Fruit fly (Drosophila melanogaster) whole organism: ENCODE measurements around the gene CG43658.
A peak's percentile ranks its signal among the peaks of the same experiment; 100 is the strongest.

Source experiments
- CG8478 ChIP-seq: fragments of >200 bp; optimal IDR thresholded peaks from 2 replicates; lab custom pipeline; 2018; ENCODE audit warnings: inconsistent platforms
- Dll ChIP-seq: fragments of >200 bp; optimal IDR thresholded peaks from 2 replicates; lab custom pipeline; 2017
- EcR ChIP-seq, 2 experiments: fragments of >200 bp; optimal IDR thresholded peaks; 2 replicates each; lab custom pipeline; 2017; ENCODE audit warnings: missing biosample characterization in 2 of 2, missing genetic modification characterization in 2 of 2, missing genetic modification reagents in 2 of 2
- pan ChIP-seq: fragments of >200 bp; optimal IDR thresholded peaks from 2 replicates; lab custom pipeline; 2017
- psq ChIP-seq: fragments of >200 bp; optimal IDR thresholded peaks from 2 replicates; lab custom pipeline; 2017
- usp ChIP-seq: fragments of >200 bp; optimal IDR thresholded peaks from 2 replicates; lab custom pipeline; 2017; ENCODE audit warnings: missing biosample characterization, missing genetic modification characterization, mixed read lengths

The CG43658 gene

DNA sequence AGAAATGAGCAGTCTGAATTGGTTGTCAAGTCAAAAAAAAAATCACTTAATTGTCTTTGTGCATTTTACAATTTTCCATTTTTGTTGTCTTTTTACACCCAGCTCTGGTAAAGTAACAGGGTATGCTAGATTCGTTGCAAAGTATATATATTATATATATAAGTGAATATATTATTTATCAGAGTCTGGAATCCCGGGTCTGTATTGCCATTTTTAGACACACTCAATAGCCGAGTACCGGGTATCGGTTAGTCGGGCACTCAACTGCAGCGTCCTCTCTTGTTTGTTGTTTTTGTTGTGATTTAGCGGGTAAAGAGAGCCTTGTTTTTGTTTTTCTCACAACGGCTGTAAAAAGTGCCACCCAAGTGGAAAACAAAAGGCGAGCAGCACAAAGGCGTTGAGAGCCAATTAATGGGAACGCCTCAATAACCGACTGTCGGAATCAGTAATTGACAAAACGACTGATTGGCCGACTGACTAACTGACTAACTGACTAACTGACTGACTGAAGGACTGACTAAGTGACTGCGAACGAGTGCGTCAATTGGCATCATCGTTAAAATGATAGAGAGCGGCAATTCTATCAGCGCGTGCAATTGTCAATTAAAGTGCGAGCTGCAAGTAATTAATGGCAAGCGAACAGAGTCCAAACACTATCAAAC lies 67.2 kb downstream of the CG43658 start:
- no peak for TF ChIP-seq psq
- TF ChIP-seq pan (lab: Kevin White, UChicago) = peak; percentile 81

DNA sequence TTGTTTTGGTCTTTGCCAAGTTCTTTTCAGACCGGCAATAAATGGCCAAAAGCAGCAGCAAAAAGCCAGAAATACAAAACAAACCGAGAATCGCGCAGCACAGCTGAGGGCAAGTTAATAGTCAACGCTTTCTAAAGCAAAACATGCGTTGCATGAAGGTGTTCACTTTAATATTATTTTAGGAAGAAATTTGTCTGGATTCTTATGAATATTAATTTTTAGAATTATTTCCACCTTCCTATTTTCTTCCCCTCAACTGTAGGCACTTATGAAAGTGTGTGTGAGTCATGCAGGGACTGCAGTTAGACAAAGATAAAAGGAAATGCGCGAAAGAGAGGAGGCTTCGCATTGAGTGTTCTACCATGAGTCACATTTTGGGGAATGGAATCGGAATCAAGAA lies 69.8 kb downstream of the CG43658 start:
- TF ChIP-seq CG8478 (lab: Kevin White, UChicago) (no peak), usp (GFP tag; lab: Kevin White, UChicago) (no peak), EcR (GFP tag; optimal IDR thresholded peaks at IDR 0.05; lab: Kevin White, UChicago) (no peak), pan (lab: Kevin White, UChicago) (no peak), Dll (lab: Kevin White, UChicago) (no peak), psq (no peak)

DNA sequence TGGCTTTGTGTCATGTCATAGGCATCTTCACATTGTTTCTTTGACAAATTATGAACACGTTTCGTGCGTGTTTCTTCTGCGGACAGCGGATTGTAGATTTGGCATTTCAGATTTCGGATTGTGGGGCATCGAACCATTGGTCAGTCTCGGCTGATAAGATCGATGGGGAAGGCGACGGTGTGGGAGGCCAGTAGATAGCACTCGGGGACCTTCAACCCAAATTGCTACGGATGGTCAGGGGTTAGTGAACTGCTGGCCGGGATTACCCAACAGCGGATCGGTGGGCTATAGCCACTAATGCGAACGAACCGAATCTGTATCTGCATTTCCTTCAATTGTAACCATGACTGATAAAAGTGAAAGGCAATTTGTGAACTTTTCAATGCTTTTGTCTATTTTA lies 70.5 kb downstream of the CG43658 start:
- no peak for TF ChIP-seq psq
- TF ChIP-seq usp (GFP tag; lab: Kevin White, UChicago) = no peak
- no peak for TF ChIP-seq pan (lab: Kevin White, UChicago)
- TF ChIP-seq Dll (lab: Kevin White, UChicago) = no peak
- no peak for TF ChIP-seq CG8478 (lab: Kevin White, UChicago)
- TF ChIP-seq EcR (GFP tag; optimal IDR thresholded peaks at IDR 0.05; lab: Kevin White, UChicago) = no peak

DNA sequence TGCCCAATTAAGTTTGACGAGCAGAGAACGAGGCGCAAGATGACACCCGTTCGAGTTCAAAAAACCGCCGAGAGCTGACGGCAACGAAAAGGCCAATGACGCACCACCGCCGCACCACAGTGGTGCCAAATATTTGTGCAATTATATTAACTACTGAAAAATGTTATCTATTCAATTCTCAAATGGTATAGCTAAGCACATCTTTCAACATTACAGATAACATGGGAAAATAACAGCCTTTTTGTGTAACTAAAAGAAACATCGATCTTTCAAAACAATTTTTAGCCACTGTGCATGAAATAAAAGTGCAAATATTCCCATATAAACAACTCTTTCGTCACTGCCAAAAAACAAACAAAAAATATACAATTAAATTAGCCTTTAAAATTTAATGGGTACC lies 71.1 kb downstream of the CG43658 start:
- TF ChIP-seq psq (no peak), usp (GFP tag; lab: Kevin White, UChicago) (no peak)

DNA sequence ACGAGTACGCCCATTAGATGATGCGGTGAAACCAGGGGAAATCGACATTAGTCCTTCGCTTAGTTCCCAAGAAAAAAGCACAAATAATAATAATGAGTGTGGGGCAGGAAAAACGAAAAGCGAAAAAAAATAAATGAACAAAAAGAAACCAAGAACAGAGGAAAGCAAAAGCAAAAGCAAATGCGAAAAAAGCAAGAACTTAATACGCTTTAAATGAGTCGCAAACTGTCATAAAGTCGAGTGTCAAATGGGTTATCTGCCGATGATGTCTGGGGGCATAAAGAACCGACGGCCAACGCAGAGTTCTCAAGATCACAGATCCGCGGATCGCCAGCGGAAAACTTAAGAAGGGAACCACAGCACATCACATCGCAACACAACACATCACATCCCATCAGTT lies 72.6 kb downstream of the CG43658 start:
- TF ChIP-seq pan (lab: Kevin White, UChicago) (no peak), usp (GFP tag; lab: Kevin White, UChicago) (no peak), EcR (GFP tag; optimal IDR thresholded peaks at IDR 0.05; lab: Kevin White, UChicago) (no peak), CG8478 (lab: Kevin White, UChicago) (no peak), psq (no peak), Dll (lab: Kevin White, UChicago) (no peak)

DNA sequence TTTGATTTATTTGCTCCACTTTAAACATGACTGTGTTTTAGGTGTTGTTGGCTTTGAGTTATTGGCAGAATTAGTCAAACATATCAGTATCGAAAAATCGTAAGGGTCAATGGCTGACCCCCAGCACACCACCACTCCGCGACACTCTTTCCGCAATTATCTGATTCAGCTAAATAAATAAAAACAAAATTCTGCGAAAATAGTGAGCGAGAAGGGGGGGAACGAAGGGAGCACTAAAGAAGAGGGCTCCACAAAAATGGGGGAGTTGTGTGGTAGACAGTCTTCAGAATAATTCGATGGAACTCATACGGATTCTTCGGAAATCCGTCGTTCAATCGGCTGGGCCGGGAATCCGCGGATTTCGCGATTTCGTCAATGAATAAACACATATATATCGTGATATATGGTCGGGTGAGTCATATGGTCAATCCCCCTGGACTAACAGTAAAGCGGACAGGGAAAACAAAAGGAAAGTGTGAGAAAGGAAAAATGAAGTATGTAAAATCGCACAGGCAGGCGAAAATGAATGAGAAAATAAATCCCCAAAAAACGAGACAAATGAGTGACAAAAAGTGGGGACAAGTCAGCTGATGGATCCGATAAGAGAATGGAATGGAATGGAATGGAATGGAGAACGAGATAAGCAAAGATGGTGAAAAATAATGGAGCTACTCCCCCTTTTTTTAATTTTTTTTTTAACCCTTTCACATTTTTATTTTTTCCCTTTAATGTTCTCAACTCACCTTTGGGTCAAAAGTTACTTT lies 75.5 kb downstream of the CG43658 start:
- TF ChIP-seq EcR (GFP tag; optimal IDR thresholded peaks at IDR 0.05; lab: Kevin White, UChicago) (no peak), Dll (lab: Kevin White, UChicago) (no peak), CG8478 (lab: Kevin White, UChicago) (no peak), usp (GFP tag; lab: Kevin White, UChicago) (no peak), pan (lab: Kevin White, UChicago) (no peak), psq (no peak)

DNA sequence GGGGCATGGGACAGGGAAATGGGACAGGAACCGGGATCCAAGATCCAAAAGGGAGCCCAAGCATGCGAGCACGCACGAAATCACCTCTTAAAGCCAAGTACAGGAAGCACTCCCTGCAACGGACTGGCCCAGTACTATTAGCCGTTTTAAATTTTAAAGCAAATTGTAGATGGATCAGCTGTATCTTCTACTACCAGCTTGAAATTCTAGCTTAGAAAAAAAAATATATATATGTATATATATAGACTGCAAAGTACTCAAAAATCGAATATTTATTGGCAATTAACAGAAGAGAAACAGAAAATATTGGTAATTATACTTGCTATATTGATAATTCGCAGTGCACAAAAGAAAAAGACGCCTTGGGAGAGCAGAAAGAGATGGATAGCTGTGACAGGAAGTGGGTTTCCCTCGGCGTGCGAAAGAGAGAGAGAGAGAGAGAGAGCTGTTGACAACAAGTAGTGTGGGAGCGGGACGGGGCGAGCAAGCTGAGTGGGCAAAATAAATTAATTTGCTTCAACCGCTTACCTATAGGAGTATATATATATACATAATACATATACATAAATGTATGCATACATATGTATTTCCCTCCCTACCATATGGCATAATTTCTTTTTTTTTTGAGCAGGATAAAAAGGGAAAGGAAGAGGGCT lies 76.7 kb downstream of the CG43658 start:
- no peak for TF ChIP-seq psq
- no peak for TF ChIP-seq pan (lab: Kevin White, UChicago)
- no peak for TF ChIP-seq Dll (lab: Kevin White, UChicago)
- no peak for TF ChIP-seq CG8478 (lab: Kevin White, UChicago)
- no peak for TF ChIP-seq EcR (GFP tag; optimal IDR thresholded peaks at IDR 0.05; lab: Kevin White, UChicago)
- no peak for TF ChIP-seq usp (GFP tag; lab: Kevin White, UChicago)

DNA sequence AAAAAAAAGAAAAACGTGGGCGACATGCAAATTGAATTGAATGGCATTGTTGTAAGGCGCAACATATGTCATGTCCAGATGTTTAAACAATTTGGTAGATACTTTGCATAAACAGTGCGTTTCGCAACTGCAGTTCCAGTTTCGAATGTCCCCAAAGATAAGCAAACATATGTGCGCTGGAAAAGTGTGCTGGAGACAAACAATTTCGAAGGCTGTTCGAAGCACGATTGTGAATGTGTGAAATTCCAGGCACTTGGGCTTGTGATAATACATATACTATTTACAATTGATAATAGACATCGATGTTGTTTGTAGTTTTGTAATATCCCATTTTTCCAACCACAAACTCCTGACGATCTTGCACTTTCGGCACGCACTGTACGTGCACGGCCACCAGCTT lies 78.2 kb downstream of the CG43658 start:
- no peak for TF ChIP-seq EcR (GFP tag; optimal IDR thresholded peaks at IDR 0.05; lab: Kevin White, UChicago)
- TF ChIP-seq psq = no peak
- no peak for TF ChIP-seq Dll (lab: Kevin White, UChicago)
- TF ChIP-seq pan (lab: Kevin White, UChicago) = no peak
- TF ChIP-seq CG8478 (lab: Kevin White, UChicago) = no peak
- no peak for TF ChIP-seq usp (GFP tag; lab: Kevin White, UChicago)

DNA sequence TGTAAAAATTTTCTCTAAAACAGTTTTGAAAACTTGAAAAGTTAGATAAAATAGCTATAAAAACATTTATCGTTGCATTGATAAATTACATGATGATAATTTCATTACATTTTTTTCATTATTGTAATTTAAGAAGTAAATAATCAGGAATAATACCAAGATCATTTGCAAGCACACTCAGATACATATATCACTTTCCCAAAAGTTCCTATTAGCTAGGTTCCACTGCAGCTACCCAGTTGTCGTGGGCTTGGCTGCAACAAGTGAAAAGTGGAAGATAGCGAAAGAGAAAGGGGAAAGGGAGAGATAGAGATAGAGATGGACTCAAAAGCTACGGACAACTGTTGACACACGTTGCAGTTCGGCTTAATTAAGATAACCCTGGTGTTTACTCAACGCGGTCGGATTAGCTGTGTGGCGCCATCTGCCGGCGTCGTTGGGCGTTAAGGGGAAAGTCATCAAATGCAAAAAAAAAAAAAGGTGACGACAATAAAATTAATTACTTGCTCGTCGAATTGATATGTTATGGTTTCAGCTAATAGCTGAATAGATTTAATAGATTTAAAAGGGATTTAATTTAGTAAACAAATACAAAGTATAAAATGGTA lies 79.2 kb downstream of the CG43658 start:
- no peak for TF ChIP-seq psq
- TF ChIP-seq EcR (GFP tag; optimal IDR thresholded peaks at IDR 0.05; lab: Kevin White, UChicago) = no peak
- no peak for TF ChIP-seq Dll (lab: Kevin White, UChicago)
- no peak for TF ChIP-seq CG8478 (lab: Kevin White, UChicago)
- TF ChIP-seq usp (GFP tag; lab: Kevin White, UChicago) = no peak
- no peak for TF ChIP-seq pan (lab: Kevin White, UChicago)

DNA sequence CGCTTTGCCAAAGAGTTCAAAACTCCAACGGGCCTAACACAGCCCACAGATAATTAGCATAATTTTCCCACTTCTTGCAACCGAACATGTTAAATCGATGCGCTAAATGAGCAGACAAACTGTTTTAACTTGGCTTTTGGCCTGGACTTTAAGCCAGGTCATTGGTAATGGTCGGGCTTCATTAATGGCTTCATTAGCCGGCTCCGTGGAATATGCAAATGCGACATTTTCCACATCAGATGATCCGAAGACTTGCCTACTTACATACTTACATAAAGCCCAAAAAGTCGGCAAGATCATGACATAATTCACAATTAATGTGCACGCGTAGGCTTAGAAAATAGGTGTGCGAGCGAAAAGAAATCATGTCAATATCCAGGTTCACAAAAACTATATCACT lies 82.6 kb downstream of the CG43658 start:
- TF ChIP-seq EcR (GFP tag; optimal IDR thresholded peaks at IDR 0.05; lab: Kevin White, UChicago) (no peak), usp (GFP tag; lab: Kevin White, UChicago) (no peak), CG8478 (lab: Kevin White, UChicago) (no peak), psq (no peak), pan (lab: Kevin White, UChicago) (no peak), Dll (lab: Kevin White, UChicago) (no peak)

DNA sequence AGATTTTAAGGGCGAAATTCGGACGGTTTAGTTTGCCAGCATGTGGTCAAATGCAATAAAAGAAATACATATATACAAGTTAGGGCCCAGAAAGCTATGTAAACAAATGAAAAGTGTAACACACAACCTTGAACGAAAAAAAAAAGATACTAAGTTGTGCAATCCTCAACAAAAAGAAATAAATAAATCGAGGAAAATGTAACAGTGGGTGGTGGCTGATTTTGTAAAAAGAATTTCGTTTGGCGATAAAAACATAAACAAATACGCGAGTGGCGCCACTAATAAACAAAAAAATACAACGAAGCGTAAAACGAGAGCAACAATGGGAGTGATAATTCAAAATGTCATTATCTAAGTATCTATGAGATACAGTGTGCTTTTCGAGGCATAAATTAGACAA lies 84.0 kb downstream of the CG43658 start:
- no peak for TF ChIP-seq Dll (lab: Kevin White, UChicago)
- no peak for TF ChIP-seq psq
- TF ChIP-seq EcR (GFP tag; optimal IDR thresholded peaks at IDR 0.05; lab: Kevin White, UChicago) = no peak
- no peak for TF ChIP-seq CG8478 (lab: Kevin White, UChicago)
- no peak for TF ChIP-seq usp (GFP tag; lab: Kevin White, UChicago)
- TF ChIP-seq pan (lab: Kevin White, UChicago) = no peak
